Fruit fly (Drosophila melanogaster) whole organism, embryonic: Measurements from ENCODE around the gene Zip89B.

Experiments
- CG10209 ChIP-seq: fragments of 200-800 bp; sonication (Bioruptor generic); optimal IDR thresholded peaks from 3 replicates; lab custom pipeline; 2017; ENCODE audit warnings: missing biosample characterization, mild to moderate bottlenecking, missing genetic modification characterization, missing genetic modification reagents
- CG11695 ChIP-seq: fragments of 200-800 bp; sonication (Bioruptor generic); IDR thresholded peaks from 3 replicates; pipeline ENCODE4 v1.3.6; 2022; ENCODE audit warnings: missing biosample characterization, missing genetic modification characterization
- CG4854 ChIP-seq: fragments of 200-800 bp; sonication (Bioruptor generic); optimal IDR thresholded peaks from 2 replicates; lab custom pipeline; 2016; ENCODE audit warnings: missing biosample characterization, missing genetic modification characterization, inconsistent platforms
- CG6854 ChIP-seq: fragments of 200-800 bp; sonication (Bioruptor generic); optimal IDR thresholded peaks from 3 replicates; lab custom pipeline; 2017; ENCODE audit warnings: missing biosample characterization, mild to moderate bottlenecking, missing genetic modification characterization
- CG7928 ChIP-seq: fragments of 200-800 bp; sonication (Bioruptor generic); optimal IDR thresholded peaks from 2 replicates; lab custom pipeline; 2017; ENCODE audit warnings: missing biosample characterization, mild to moderate bottlenecking, missing genetic modification characterization
- Dref ChIP-seq: fragments of 200-800 bp; sonication (Bioruptor generic); IDR thresholded peaks from 2 replicates; pipeline ENCODE4 v1.3.6; 2022; ENCODE audit warnings: missing biosample characterization, missing genetic modification characterization
- Hand ChIP-seq: fragments of 200-800 bp; sonication (Bioruptor generic); optimal IDR thresholded peaks from 2 replicates; lab custom pipeline; 2017; ENCODE audit warnings: mild to moderate bottlenecking, missing biosample characterization, missing genetic modification reagents, missing genetic modification characterization
- Opbp ChIP-seq: fragments of 200-800 bp; sonication (Bioruptor generic); IDR thresholded peaks from 3 replicates; pipeline ENCODE4 v1.3.6; 2022; ENCODE audit warnings: missing biosample characterization, missing genetic modification characterization; ENCODE audit not compliant: partially characterized antibody
- fd96Cb ChIP-seq: fragments of 200-800 bp; sonication (Bioruptor generic); optimal IDR thresholded peaks from 2 replicates; lab custom pipeline; 2018; ENCODE audit warnings: missing biosample characterization, mild to moderate bottlenecking, missing genetic modification characterization, moderate library complexity
- lilli ChIP-seq: fragments of 200-800 bp; sonication (Bioruptor generic); optimal IDR thresholded peaks from 3 replicates; lab custom pipeline; 2016; ENCODE audit warnings: missing biosample characterization, missing genetic modification characterization
- lmd ChIP-seq: fragments of 200-800 bp; sonication (Bioruptor generic); IDR thresholded peaks from 2 replicates; pipeline ENCODE4 v1.3.6; 2022; ENCODE audit warnings: missing biosample characterization, missing genetic modification characterization
- org-1 ChIP-seq: fragments of 200-800 bp; sonication (Bioruptor generic); optimal IDR thresholded peaks from 2 replicates; lab custom pipeline; 2017; ENCODE audit warnings: missing biosample characterization, missing genetic modification characterization
- psq ChIP-seq: fragments of 200-800 bp; sonication (Bioruptor generic); optimal IDR thresholded peaks from 2 replicates; lab custom pipeline; 2017; ENCODE audit warnings: missing biosample characterization, missing genetic modification characterization
- sqz ChIP-seq: fragments of 200-800 bp; sonication (Bioruptor generic); optimal IDR thresholded peaks from 3 replicates; lab custom pipeline; 2018; ENCODE audit warnings: missing biosample characterization, mild to moderate bottlenecking, missing genetic modification characterization

- TF ChIP-seq sqz (GFP tag; lab: Kevin White, UChicago) (peak; percentile 99), psq (GFP tag; lab: Kevin White, UChicago) (peak; percentile 97), org-1 (GFP tag; lab: Kevin White, UChicago) (peak; percentile 99), CG7928 (GFP tag; lab: Kevin White, UChicago) (peak; percentile 83), lilli (GFP tag; lab: Kevin White, UChicago) (peak; percentile 99), CG6854 (GFP tag; lab: Kevin White, UChicago) (peak; percentile 99), Dref (GFP tag; lab: Robert Waterston, UW) (no peak), lmd (peak; percentile 99), fd96Cb (tag; lab: Kevin White, UChicago) (peak; percentile 99), CG4854 (GFP tag; lab: Kevin White, UChicago) (peak; percentile 98), CG11695 (GFP tag; lab: Robert Waterston, UW) (peak; percentile 100), Hand (GFP tag; lab: Kevin White, UChicago) (peak; percentile 99), Opbp (no peak), CG10209 (peak; percentile 100)
These were observed 25.3 kb upstream of the Zip89B start for dm6 chr3R:16280003-16280998.
